Worm (Caenorhabditis elegans) whole organism, L4 larva: ENCODE data around the gene C05A2.4.
A peak's percentile ranks its signal among the peaks of the same experiment; 100 is the strongest.

ENCODE experiments used
- jun-1 ChIP-seq: fragments of 150-350 bp; optimal IDR thresholded peaks from 2 replicates; lab custom pipeline; 2014; ENCODE audit warnings: missing biosample characterization, missing genetic modification reagents, missing genetic modification characterization
- nhr-11 ChIP-seq: fragments of 150-350 bp; optimal IDR thresholded peaks from 2 replicates; lab custom pipeline; 2014; ENCODE audit warnings: missing biosample characterization, missing genetic modification characterization

DNA sequence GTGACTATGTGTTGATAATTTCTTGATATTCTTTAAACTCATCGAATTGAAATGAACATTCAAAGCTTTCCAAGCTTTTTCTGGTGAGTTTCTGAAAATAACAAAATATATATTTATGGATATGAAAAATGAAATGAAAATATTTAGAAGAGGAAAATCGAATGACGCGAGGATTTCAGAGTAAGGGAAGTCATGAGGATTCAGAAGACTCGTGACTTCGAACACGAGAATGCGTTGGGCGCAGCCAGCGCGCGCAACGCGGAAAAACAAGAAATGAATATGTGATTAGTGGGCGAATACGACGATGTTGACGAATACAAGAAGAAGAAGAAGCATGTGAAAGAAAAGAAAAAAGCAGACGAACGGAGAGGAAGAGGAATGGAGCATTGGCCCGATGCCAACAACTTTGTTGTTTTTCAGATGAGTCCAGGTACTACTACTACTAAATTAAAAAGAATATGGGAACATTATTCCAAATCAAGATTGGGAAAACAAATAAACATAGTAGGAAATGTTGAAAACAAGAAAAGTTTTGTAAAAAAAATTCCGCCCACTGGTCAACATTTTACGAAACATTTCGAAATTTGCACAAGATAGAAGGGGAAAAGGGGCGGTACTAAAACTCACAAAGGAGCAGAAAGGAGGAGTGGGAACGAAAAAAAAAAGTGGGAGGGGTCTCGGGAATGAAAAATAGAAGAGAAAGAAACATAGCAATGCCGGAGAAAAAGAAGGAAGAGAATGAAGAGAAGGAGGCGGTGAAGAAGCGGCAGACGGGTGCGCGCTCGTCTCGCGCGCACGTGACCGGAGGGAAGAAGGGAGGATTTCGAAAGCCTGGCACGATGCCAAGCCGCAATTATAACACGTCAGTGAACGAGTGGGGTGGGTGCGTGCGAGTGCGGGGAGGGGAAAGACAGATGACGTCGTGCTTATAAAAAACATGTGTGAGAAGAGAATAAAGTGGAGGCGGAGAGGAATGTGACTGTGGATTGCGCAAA is 20.2 kb downstream of the C05A2.4 start:
- peak; percentile 90 for TF ChIP-seq nhr-11 (tag; lab: Kevin White, UChicago)
- TF ChIP-seq jun-1 (tag; lab: Kevin White, UChicago) = peak; percentile 31
